Worm (Caenorhabditis elegans) whole organism, L4 larva: ENCODE data around the gene C47E8.3.

Experiments used
- ceh-44 ChIP-seq: fragments of 200-800 bp; sonication (Bioruptor generic); IDR thresholded peaks from 2 replicates; pipeline ENCODE4 v1.3.6; 2022; ENCODE audit warnings: missing genetic modification reagents, missing genetic modification characterization, missing compliant biosample characterization
- dve-1 ChIP-seq: sonication (generic microtip); optimal IDR thresholded peaks from 2 replicates; lab custom pipeline; 2017; ENCODE audit warnings: antibody characterized with exemption, mild to moderate bottlenecking, missing genetic modification characterization, missing compliant biosample characterization; ENCODE audit not compliant: insufficient read depth
- hmg-1.1 ChIP-seq: fragments of 200-800 bp; sonication (Bioruptor generic); IDR thresholded peaks from 2 replicates; pipeline ENCODE4 v1.3.6; 2022; ENCODE audit warnings: missing genetic modification reagents, missing genetic modification characterization, missing compliant biosample characterization
- nhr-237 ChIP-seq: sonication (generic microtip); optimal IDR thresholded peaks from 2 replicates; lab custom pipeline; 2017; ENCODE audit warnings: missing biosample characterization, missing genetic modification characterization
- snpc-4 ChIP-seq: fragments of 150-350 bp; optimal IDR thresholded peaks from 2 replicates; lab custom pipeline; 2014; ENCODE audit warnings: missing biosample characterization, missing genetic modification characterization
- tra-1 ChIP-seq: fragments of 200-800 bp; sonication (Bioruptor generic); IDR thresholded peaks from 2 replicates; pipeline ENCODE4 v1.3.6; 2022; ENCODE audit warnings: missing genetic modification reagents, missing genetic modification characterization, missing compliant biosample characterization
- zag-1 ChIP-seq: fragments of 150-350 bp; optimal IDR thresholded peaks from 2 replicates; lab custom pipeline; 2014; ENCODE audit warnings: missing biosample characterization, missing genetic modification characterization
- ztf-11 ChIP-seq: fragments of 150-350 bp; optimal IDR thresholded peaks from 2 replicates; lab custom pipeline; 2014; ENCODE audit warnings: missing biosample characterization, missing genetic modification characterization

ce11 chrV:14638075-14638474, 42.0 kb upstream of the C47E8.3 start:
- no peak for TF ChIP-seq nhr-237
- no peak for TF ChIP-seq ceh-44 (GFP tag; lab: Robert Waterston, UW)
- no peak for TF ChIP-seq tra-1 (GFP tag; lab: Robert Waterston, UW)
- TF ChIP-seq zag-1 (tag; lab: Kevin White, UChicago), result no peak
- no peak for TF ChIP-seq hmg-1.1
- no peak for TF ChIP-seq ztf-11 (tag; lab: Kevin White, UChicago)
- no peak for TF ChIP-seq snpc-4
- TF ChIP-seq dve-1 (tag; lab: Kevin White, UChicago), result no peak
